Worm (Caenorhabditis elegans) whole organism, L3 larva: ENCODE data around the gene unc-3.

Source experiments
- R02D3.7 ChIP-seq: fragments of 150-350 bp; optimal IDR thresholded peaks from 2 replicates; lab custom pipeline; 2014; ENCODE audit warnings: missing biosample characterization, missing genetic modification characterization
- ZK546.5 ChIP-seq: sonication (generic microtip); optimal IDR thresholded peaks from 2 replicates; lab custom pipeline; 2017; ENCODE audit warnings: missing biosample characterization, missing genetic modification characterization
- aly-2 ChIP-seq: fragments of 150-350 bp; optimal IDR thresholded peaks from 2 replicates; lab custom pipeline; 2014; ENCODE audit warnings: missing biosample characterization, missing genetic modification characterization
- ama-1 ChIP-seq: fragments of 150-350 bp; optimal IDR thresholded peaks from 2 replicates; lab custom pipeline; 2018
- ceh-16 ChIP-seq: sonication (generic microtip); optimal IDR thresholded peaks from 2 replicates; lab custom pipeline; 2017; ENCODE audit warnings: missing biosample characterization, missing genetic modification characterization
- ceh-28 ChIP-seq: fragments of 150-350 bp; optimal IDR thresholded peaks from 2 replicates; lab custom pipeline; 2014; ENCODE audit warnings: missing biosample characterization, missing genetic modification reagents, missing genetic modification characterization
- ceh-82 ChIP-seq: fragments of 150-350 bp; optimal IDR thresholded peaks from 2 replicates; lab custom pipeline; 2014; ENCODE audit warnings: missing biosample characterization, missing genetic modification characterization
- ceh-9 ChIP-seq: sonication (generic microtip); optimal IDR thresholded peaks from 2 replicates; lab custom pipeline; 2018; ENCODE audit warnings: missing biosample characterization, missing genetic modification characterization
- daf-12 ChIP-seq: fragments of 150-350 bp; optimal IDR thresholded peaks from 2 replicates; lab custom pipeline; 2014; ENCODE audit warnings: missing biosample characterization, missing genetic modification reagents, missing genetic modification characterization
- egl-27 ChIP-seq: sonication (generic microtip); optimal IDR thresholded peaks from 4 replicates; lab custom pipeline; 2017; ENCODE audit warnings: missing biosample characterization, missing genetic modification reagents, missing genetic modification characterization
- egl-5 ChIP-seq: fragments of 150-350 bp; optimal IDR thresholded peaks from 2 replicates; lab custom pipeline; 2017; ENCODE audit warnings: missing biosample characterization, missing genetic modification reagents, missing genetic modification characterization, inconsistent platforms
- elt-1 ChIP-seq: fragments of 150-350 bp; optimal IDR thresholded peaks from 2 replicates; lab custom pipeline; 2014; ENCODE audit warnings: missing biosample characterization, missing genetic modification characterization
- elt-2 ChIP-seq: sonication (generic microtip); optimal IDR thresholded peaks from 2 replicates; lab custom pipeline; 2016; ENCODE audit warnings: missing genetic modification reagents, mild to moderate bottlenecking, missing genetic modification characterization, missing compliant biosample characterization
- elt-3 ChIP-seq, 3 experiments: fragments of 150-350 bp in 1 of 3; sonication (generic microtip) in 2 of 3; optimal IDR thresholded peaks; 2 replicates in 2 of 3; 4 replicates in 1 of 3; lab custom pipeline; 2014 to 2017; ENCODE audit warnings: missing biosample characterization in 3 of 3, missing genetic modification characterization in 3 of 3
- eor-1 ChIP-seq, 2 experiments: fragments of 150-350 bp; optimal IDR thresholded peaks; 2 replicates each; lab custom pipeline; 2014 to 2018; ENCODE audit warnings: missing biosample characterization in 2 of 2, missing genetic modification characterization in 2 of 2
- fkh-10 ChIP-seq: sonication (generic microtip); optimal IDR thresholded peaks from 2 replicates; lab custom pipeline; 2017; ENCODE audit warnings: missing biosample characterization, missing genetic modification reagents, missing genetic modification characterization
- fkh-2 ChIP-seq: fragments of 150-350 bp; optimal IDR thresholded peaks from 2 replicates; lab custom pipeline; 2014; ENCODE audit warnings: missing biosample characterization, missing genetic modification reagents, missing genetic modification characterization
- fos-1 ChIP-seq: fragments of 150-350 bp; optimal IDR thresholded peaks from 2 replicates; lab custom pipeline; 2014; ENCODE audit warnings: missing biosample characterization, missing genetic modification characterization
- hmg-11 ChIP-seq: sonication (generic microtip); optimal IDR thresholded peaks from 2 replicates; lab custom pipeline; 2016; ENCODE audit warnings: missing genetic modification characterization, missing compliant biosample characterization
- jun-1 ChIP-seq: fragments of 150-350 bp; optimal IDR thresholded peaks from 2 replicates; lab custom pipeline; 2014; ENCODE audit warnings: missing biosample characterization, missing genetic modification reagents, missing genetic modification characterization
- lin-15B ChIP-seq: fragments of 150-350 bp; optimal IDR thresholded peaks from 2 replicates; lab custom pipeline; 2014; ENCODE audit warnings: missing biosample characterization, missing genetic modification characterization
- lin-39 ChIP-seq: fragments of 150-350 bp; optimal IDR thresholded peaks from 2 replicates; lab custom pipeline; 2018; ENCODE audit warnings: missing biosample characterization, missing genetic modification reagents, missing genetic modification characterization
- lsy-12 ChIP-seq: sonication (generic microtip); optimal IDR thresholded peaks from 2 replicates; lab custom pipeline; 2016; ENCODE audit warnings: mild to moderate bottlenecking, missing genetic modification characterization, missing compliant biosample characterization
- mdl-1 ChIP-seq: fragments of 150-350 bp; optimal IDR thresholded peaks from 2 replicates; lab custom pipeline; 2014; ENCODE audit warnings: missing biosample characterization, missing genetic modification characterization
- mml-1 ChIP-seq: fragments of 150-350 bp; sonication (generic microtip); optimal IDR thresholded peaks from 3 replicates; lab custom pipeline; 2014; ENCODE audit warnings: missing biosample characterization, missing genetic modification characterization
- nfya-1 ChIP-seq: sonication (generic microtip); optimal IDR thresholded peaks from 2 replicates; lab custom pipeline; 2017; ENCODE audit warnings: missing genetic modification characterization, mild to moderate bottlenecking, missing compliant biosample characterization, antibody characterized with exemption, moderate library complexity; ENCODE audit not compliant: insufficient read depth
- nhr-11 ChIP-seq: fragments of 150-350 bp; optimal IDR thresholded peaks from 2 replicates; lab custom pipeline; 2014; ENCODE audit warnings: missing biosample characterization, missing genetic modification characterization
- nhr-12 ChIP-seq: fragments of 150-350 bp; optimal IDR thresholded peaks from 2 replicates; lab custom pipeline; 2014; ENCODE audit warnings: missing biosample characterization, missing genetic modification characterization
- nhr-23 ChIP-seq: fragments of 150-350 bp; optimal IDR thresholded peaks from 2 replicates; lab custom pipeline; 2014; ENCODE audit warnings: missing biosample characterization, missing genetic modification reagents, missing genetic modification characterization
- nhr-237 ChIP-seq: fragments of 150-350 bp; optimal IDR thresholded peaks from 2 replicates; lab custom pipeline; 2014; ENCODE audit warnings: missing biosample characterization, missing genetic modification characterization
- nhr-25 ChIP-seq: sonication (generic microtip); optimal IDR thresholded peaks from 2 replicates; lab custom pipeline; 2017; ENCODE audit warnings: missing biosample characterization, missing genetic modification characterization
- nhr-28 ChIP-seq: fragments of 150-350 bp; optimal IDR thresholded peaks from 2 replicates; lab custom pipeline; 2014; ENCODE audit warnings: missing biosample characterization, missing genetic modification characterization
- nhr-43 ChIP-seq: sonication (generic microtip); optimal IDR thresholded peaks from 2 replicates; lab custom pipeline; 2016; ENCODE audit warnings: mild to moderate bottlenecking, missing genetic modification characterization, missing compliant biosample characterization; ENCODE audit not compliant: poor library complexity, severe bottlenecking
- nhr-67 ChIP-seq: fragments of 150-350 bp; optimal IDR thresholded peaks from 2 replicates; lab custom pipeline; 2014; ENCODE audit warnings: missing biosample characterization, missing genetic modification characterization
- nhr-76 ChIP-seq: fragments of 150-350 bp; sonication (generic microtip); optimal IDR thresholded peaks from 5 replicates; lab custom pipeline; 2014; ENCODE audit warnings: missing biosample characterization, missing genetic modification characterization
- nhr-77 ChIP-seq: fragments of 150-350 bp; optimal IDR thresholded peaks from 2 replicates; lab custom pipeline; 2014; ENCODE audit warnings: missing biosample characterization, missing genetic modification characterization
- pha-4 ChIP-seq: fragments of 150-350 bp; optimal IDR thresholded peaks from 2 replicates; lab custom pipeline; 2014; ENCODE audit warnings: missing biosample characterization, missing genetic modification reagents, missing genetic modification characterization
- pqm-1 ChIP-seq: fragments of 150-350 bp; optimal IDR thresholded peaks from 2 replicates; lab custom pipeline; 2017; ENCODE audit warnings: missing biosample characterization, missing genetic modification characterization, inconsistent platforms
- sea-2 ChIP-seq: fragments of 150-350 bp; sonication (generic microtip); optimal IDR thresholded peaks from 4 replicates; lab custom pipeline; 2014; ENCODE audit warnings: missing biosample characterization, missing genetic modification reagents, missing genetic modification characterization
- skn-1 ChIP-seq: fragments of 150-350 bp; optimal IDR thresholded peaks from 2 replicates; lab custom pipeline; 2014; ENCODE audit warnings: missing biosample characterization, missing genetic modification characterization
- snpc-4 ChIP-seq: fragments of 150-350 bp; optimal IDR thresholded peaks from 2 replicates; lab custom pipeline; 2014; ENCODE audit warnings: missing biosample characterization, missing genetic modification characterization
- tbx-2 ChIP-seq: sonication (generic microtip); optimal IDR thresholded peaks from 2 replicates; lab custom pipeline; 2016; ENCODE audit warnings: mild to moderate bottlenecking, missing genetic modification characterization, missing compliant biosample characterization
- unc-39 ChIP-seq: sonication (generic microtip); optimal IDR thresholded peaks from 4 replicates; lab custom pipeline; 2017; ENCODE audit warnings: missing biosample characterization, missing genetic modification characterization
- unc-62 ChIP-seq: fragments of 150-350 bp; sonication (generic microtip); optimal IDR thresholded peaks from 4 replicates; lab custom pipeline; 2014; ENCODE audit warnings: missing biosample characterization, missing genetic modification reagents, missing genetic modification characterization
- zag-1 ChIP-seq: fragments of 150-350 bp; optimal IDR thresholded peaks from 2 replicates; lab custom pipeline; 2014; ENCODE audit warnings: missing biosample characterization, missing genetic modification characterization
- ztf-11 ChIP-seq: fragments of 150-350 bp; optimal IDR thresholded peaks from 2 replicates; lab custom pipeline; 2014; ENCODE audit warnings: missing biosample characterization, missing genetic modification characterization
- ztf-4 ChIP-seq: fragments of 150-350 bp; optimal IDR thresholded peaks from 2 replicates; lab custom pipeline; 2014; ENCODE audit warnings: missing biosample characterization, missing genetic modification characterization

The unc-3 gene

ce11 chrX:14818464-14819259, 45.3 kb downstream of the unc-3 start, which contains the start of gene epn-1 (continued):
- peak; percentile 99 for TF ChIP-seq mdl-1 (tag; lab: Kevin White, UChicago)
- peak; percentile 92 for TF ChIP-seq egl-27
- peak; percentile 82 for TF ChIP-seq zag-1 (tag; lab: Kevin White, UChicago)

- TF ChIP-seq R02D3.7 (tag; lab: Kevin White, UChicago) = no peak
- no peak for TF ChIP-seq pqm-1 (tag; lab: Kevin White, UChicago)
- TF ChIP-seq fkh-2 (tag; lab: Kevin White, UChicago) = no peak
- TF ChIP-seq jun-1 (tag; lab: Kevin White, UChicago) = no peak
- no peak for TF ChIP-seq snpc-4 (tag; lab: Kevin White, UChicago)
- TF ChIP-seq unc-62 (GFP tag; lab: Kevin White, UChicago) = no peak
- TF ChIP-seq nhr-12 = no peak
- TF ChIP-seq hmg-11 (tag; lab: Kevin White, UChicago) = no peak
- no peak for TF ChIP-seq zag-1 (tag; lab: Kevin White, UChicago)
- TF ChIP-seq mdl-1 (tag; lab: Kevin White, UChicago) = no peak
- peak; percentile 18 for TF ChIP-seq pha-4
- TF ChIP-seq skn-1 (tag; lab: Kevin White, UChicago) = no peak
- TF ChIP-seq ztf-4 (tag; lab: Kevin White, UChicago) = no peak
- no peak for TF ChIP-seq mml-1
- TF ChIP-seq egl-5 = no peak
- no peak for TF ChIP-seq nhr-76 (tag; lab: Kevin White, UChicago)
- no peak for TF ChIP-seq sea-2 (GFP tag; lab: Kevin White, UChicago)
- peak; percentile 26 for TF ChIP-seq nhr-25 (tag; lab: Kevin White, UChicago)
- TF ChIP-seq nhr-28 (tag; lab: Kevin White, UChicago) = no peak
- TF ChIP-seq fos-1 (tag; lab: Kevin White, UChicago) = no peak
- TF ChIP-seq unc-39 (tag; lab: Kevin White, UChicago) = no peak
- no peak for TF ChIP-seq daf-12 (tag; lab: Kevin White, UChicago)
- TF ChIP-seq ztf-11 = no peak
- no peak for TF ChIP-seq lin-15B (tag; lab: Kevin White, UChicago)
- TF ChIP-seq nfya-1 (tag; lab: Kevin White, UChicago) = no peak
- TF ChIP-seq lsy-12 (tag; lab: Kevin White, UChicago) = no peak
- TF ChIP-seq tbx-2 (tag; lab: Kevin White, UChicago) = no peak
- no peak for TF ChIP-seq elt-2 (tag; lab: Kevin White, UChicago)
- no peak for TF ChIP-seq ceh-82
- TF ChIP-seq nhr-43 (tag; lab: Kevin White, UChicago) = peak; percentile 4
- no peak for TF ChIP-seq nhr-11 (tag; lab: Kevin White, UChicago)
- TF ChIP-seq fkh-10 (GFP tag; lab: Kevin White, UChicago) = no peak
- TF ChIP-seq nhr-23 (tag; lab: Kevin White, UChicago) = peak; percentile 33
- TF ChIP-seq lin-39 (tag; lab: Kevin White, UChicago) = peak; percentile 21
- TF ChIP-seq ceh-9 (tag; lab: Kevin White, UChicago) = no peak
- no peak for TF ChIP-seq ceh-28 (tag; lab: Kevin White, UChicago)
- TF ChIP-seq elt-1 (tag; lab: Kevin White, UChicago) = no peak
- TF ChIP-seq ZK546.5 (tag; lab: Kevin White, UChicago) = no peak
- no peak for TF ChIP-seq nhr-237 (tag; lab: Kevin White, UChicago)
- TF ChIP-seq nhr-77 = no peak
- TF ChIP-seq egl-27 = no peak
- TF ChIP-seq ama-1 (lab: Kevin White, UChicago) = peak; percentile 18
- no peak for TF ChIP-seq nhr-67 (tag; lab: Kevin White, UChicago)
- no peak for TF ChIP-seq elt-3 (tag; optimal IDR thresholded peaks at IDR 0.05; lab: Kevin White, UChicago)
- TF ChIP-seq aly-2 (tag; lab: Kevin White, UChicago) = no peak
- TF ChIP-seq ceh-16 (tag; lab: Kevin White, UChicago) = no peak
- no peak for TF ChIP-seq eor-1 (tag; optimal IDR thresholded peaks at IDR 0.05; lab: Kevin White, UChicago)
Observed at ce11 chrX:14819495-14819894, 46.2 kb downstream of the unc-3 start.
